Worm (Caenorhabditis elegans) whole organism, mixed stage, embryonic: ENCODE data around the gene zig-4.

Source experiments
- bed-3 ChIP-seq: fragments of 200-800 bp; sonication (Bioruptor generic); optimal IDR thresholded peaks from 3 replicates; lab custom pipeline; 2018; ENCODE audit warnings: mild to moderate bottlenecking, missing genetic modification characterization, moderate library complexity, missing compliant biosample characterization
- ceh-39 ChIP-seq: fragments of 150-350 bp; optimal IDR thresholded peaks from 2 replicates; lab custom pipeline; 2014; ENCODE audit warnings: missing biosample characterization, missing genetic modification characterization
- ceh-43 ChIP-seq: fragments of 200-800 bp; sonication (Bioruptor generic); optimal IDR thresholded peaks from 2 replicates; lab custom pipeline; 2018; ENCODE audit warnings: mild to moderate bottlenecking, missing genetic modification characterization, moderate library complexity, missing compliant biosample characterization
- ceh-83 ChIP-seq: fragments of 200-800 bp; sonication (Bioruptor generic); optimal IDR thresholded peaks from 2 replicates; lab custom pipeline; 2018; ENCODE audit warnings: mild to moderate bottlenecking, missing genetic modification characterization, missing compliant biosample characterization
- ces-1 ChIP-seq: fragments of 150-350 bp; optimal IDR thresholded peaks from 2 replicates; lab custom pipeline; 2014; ENCODE audit warnings: missing biosample characterization, missing genetic modification reagents, missing genetic modification characterization
- cnd-1 ChIP-seq: fragments of 200-800 bp; sonication (Bioruptor generic); optimal IDR thresholded peaks from 2 replicates; lab custom pipeline; 2018; ENCODE audit warnings: mild to moderate bottlenecking, missing genetic modification characterization, missing compliant biosample characterization
- drap-1 ChIP-seq: fragments of 200-800 bp; sonication (Bioruptor generic); optimal IDR thresholded peaks from 3 replicates; lab custom pipeline; 2018; ENCODE audit warnings: mild to moderate bottlenecking, missing genetic modification characterization, missing compliant biosample characterization
- elt-1 ChIP-seq: sonication (generic microtip); optimal IDR thresholded peaks from 2 replicates; lab custom pipeline; 2017; ENCODE audit warnings: missing genetic modification characterization, mild to moderate bottlenecking, missing compliant biosample characterization, antibody characterized with exemption, moderate library complexity, borderline replicate concordance; ENCODE audit not compliant: insufficient read depth
- elt-3 ChIP-seq: fragments of 150-350 bp; optimal IDR thresholded peaks from 2 replicates; lab custom pipeline; 2014; ENCODE audit warnings: missing biosample characterization, missing genetic modification characterization
- flh-1 ChIP-seq: fragments of 200-800 bp; sonication (Bioruptor generic); optimal IDR thresholded peaks from 2 replicates; lab custom pipeline; 2018; ENCODE audit warnings: mild to moderate bottlenecking, missing genetic modification characterization, moderate library complexity, missing compliant biosample characterization
- ham-2 ChIP-seq: fragments of 200-800 bp; sonication (Bioruptor generic); optimal IDR thresholded peaks from 2 replicates; lab custom pipeline; 2018; ENCODE audit warnings: mild to moderate bottlenecking, missing genetic modification characterization, missing compliant biosample characterization
- hlh-1 ChIP-seq: fragments of 150-350 bp; optimal IDR thresholded peaks from 2 replicates; lab custom pipeline; 2014; ENCODE audit warnings: missing biosample characterization, missing genetic modification reagents, missing genetic modification characterization
- lin-13 ChIP-seq: fragments of 150-350 bp; optimal IDR thresholded peaks from 2 replicates; lab custom pipeline; 2014; ENCODE audit warnings: missing biosample characterization, missing genetic modification characterization
- mep-1 ChIP-seq: fragments of 150-350 bp; optimal IDR thresholded peaks from 2 replicates; lab custom pipeline; 2017; ENCODE audit warnings: missing biosample characterization, missing genetic modification reagents, missing genetic modification characterization, inconsistent platforms
- mls-2 ChIP-seq: sonication (generic microtip); optimal IDR thresholded peaks from 2 replicates; lab custom pipeline; 2016; ENCODE audit warnings: mild to moderate bottlenecking, missing genetic modification characterization, moderate library complexity, missing compliant biosample characterization
- nhr-12 ChIP-seq: fragments of 150-350 bp; optimal IDR thresholded peaks from 2 replicates; lab custom pipeline; 2014; ENCODE audit warnings: missing biosample characterization, missing genetic modification characterization
- nhr-2 ChIP-seq: fragments of 150-350 bp; optimal IDR thresholded peaks from 2 replicates; lab custom pipeline; 2014; ENCODE audit warnings: missing biosample characterization, missing genetic modification characterization
- nhr-237 ChIP-seq: fragments of 150-350 bp; optimal IDR thresholded peaks from 2 replicates; lab custom pipeline; 2014; ENCODE audit warnings: missing biosample characterization, missing genetic modification characterization
- nhr-28 ChIP-seq: fragments of 150-350 bp; optimal IDR thresholded peaks from 2 replicates; lab custom pipeline; 2014; ENCODE audit warnings: missing biosample characterization, missing genetic modification characterization
- nhr-76 ChIP-seq: sonication (generic microtip); optimal IDR thresholded peaks from 2 replicates; lab custom pipeline; 2017; ENCODE audit warnings: missing biosample characterization, missing genetic modification characterization
- pha-4 ChIP-seq: fragments of 150-350 bp; optimal IDR thresholded peaks from 2 replicates; lab custom pipeline; 2018; ENCODE audit warnings: missing biosample characterization, missing genetic modification reagents, missing genetic modification characterization
- sem-2 ChIP-seq: fragments of 200-800 bp; sonication (Bioruptor generic); optimal IDR thresholded peaks from 2 replicates; lab custom pipeline; 2018; ENCODE audit warnings: mild to moderate bottlenecking, missing genetic modification characterization, missing compliant biosample characterization
- snpc-4 ChIP-seq: fragments of 150-350 bp; optimal IDR thresholded peaks from 2 replicates; lab custom pipeline; 2014; ENCODE audit warnings: missing biosample characterization, missing genetic modification characterization
- sptf-1 ChIP-seq: sonication (generic microtip); optimal IDR thresholded peaks from 2 replicates; lab custom pipeline; 2017; ENCODE audit warnings: mild to moderate bottlenecking, missing genetic modification characterization, moderate library complexity, missing compliant biosample characterization
- tbx-8 ChIP-seq: fragments of 200-800 bp; sonication (Bioruptor generic); optimal IDR thresholded peaks from 2 replicates; lab custom pipeline; 2018; ENCODE audit warnings: mild to moderate bottlenecking, missing genetic modification characterization, moderate library complexity, missing compliant biosample characterization
- unc-120 ChIP-seq: sonication (generic microtip); optimal IDR thresholded peaks from 2 replicates; lab custom pipeline; 2017; ENCODE audit warnings: missing genetic modification characterization, missing compliant biosample characterization; ENCODE audit not compliant: poor library complexity, severe bottlenecking
- unc-39 ChIP-seq: fragments of 150-350 bp; optimal IDR thresholded peaks from 2 replicates; lab custom pipeline; 2014; ENCODE audit warnings: missing biosample characterization, missing genetic modification characterization
- unc-62 ChIP-seq: fragments of 150-350 bp; optimal IDR thresholded peaks from 2 replicates; lab custom pipeline; 2014; ENCODE audit warnings: missing biosample characterization, missing genetic modification reagents, missing genetic modification characterization
- zip-8 ChIP-seq: fragments of 150-350 bp; optimal IDR thresholded peaks from 2 replicates; lab custom pipeline; 2014; ENCODE audit warnings: missing biosample characterization, missing genetic modification characterization
- ztf-11 ChIP-seq: fragments of 150-350 bp; optimal IDR thresholded peaks from 2 replicates; lab custom pipeline; 2014; ENCODE audit warnings: missing biosample characterization, missing genetic modification characterization

Gene zig-4

DNA sequence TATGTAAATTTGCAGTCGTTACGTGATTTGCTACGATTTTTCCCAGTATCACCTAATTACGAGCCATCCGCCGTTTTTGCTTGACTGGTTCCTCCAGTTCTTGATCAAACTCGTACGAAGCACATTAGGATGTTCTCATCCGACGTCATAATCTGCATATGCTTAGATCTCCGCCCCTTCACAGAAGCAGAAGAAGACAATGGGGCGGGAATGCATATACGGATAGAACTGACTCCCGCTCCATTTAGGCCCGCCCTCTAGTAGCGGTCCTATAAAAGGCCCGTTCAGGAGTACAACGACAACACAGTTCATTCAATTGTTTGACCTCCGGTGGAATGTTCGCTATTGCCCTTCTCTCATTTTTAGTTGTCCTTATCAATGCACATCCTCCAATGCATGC, at the start of gene zig-4:
zig-4 (plus strand) TSS at position 301 of the 400 bp plus-strand sequence.
- TF ChIP-seq elt-1 (tag; lab: Kevin White, UChicago) (no peak), flh-1 (GFP tag; lab: Kevin White, UChicago) (no peak), sem-2 (GFP tag; lab: Kevin White, UChicago) (no peak), mls-2 (tag; lab: Kevin White, UChicago) (no peak), unc-39 (tag; lab: Kevin White, UChicago) (no peak), unc-120 (tag; lab: Kevin White, UChicago) (no peak), pha-4 (tag; lab: Kevin White, UChicago) (no peak), drap-1 (no peak), cnd-1 (tag; lab: Kevin White, UChicago) (no peak)

DNA sequence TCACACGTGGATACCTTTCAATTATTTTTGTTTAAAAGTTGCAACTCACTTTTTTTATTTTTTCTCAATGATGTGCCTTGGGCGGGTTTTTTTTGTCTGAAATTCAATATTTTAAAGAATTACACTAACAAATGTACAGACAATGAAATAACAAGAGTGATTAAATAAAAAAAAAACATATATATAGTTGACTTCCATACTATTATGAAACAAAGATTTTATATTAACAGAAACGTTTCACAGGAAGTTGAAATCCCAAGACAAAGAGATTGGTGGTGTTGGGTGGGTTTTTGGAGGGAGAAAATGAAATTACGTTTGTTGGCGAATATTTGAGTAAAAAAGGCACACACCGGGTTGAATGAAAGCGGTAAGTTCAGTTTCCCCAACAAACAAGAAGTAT, 49.4 kb upstream of the zig-4 start, which contains the start of gene cca-1:
cca-1 (minus strand) TSS at position 101 of the 400 bp plus-strand sequence.
- TF ChIP-seq nhr-237 (tag; lab: Kevin White, UChicago) (no peak), drap-1 (no peak), nhr-2 (tag; lab: Kevin White, UChicago) (no peak), ceh-39 (tag; lab: Kevin White, UChicago) (no peak), snpc-4 (tag; lab: Kevin White, UChicago) (no peak), elt-3 (tag; lab: Kevin White, UChicago) (no peak), tbx-8 (GFP tag; lab: Kevin White, UChicago) (no peak), sem-2 (GFP tag; lab: Kevin White, UChicago) (no peak), mls-2 (tag; lab: Kevin White, UChicago) (no peak), hlh-1 (tag; lab: Kevin White, UChicago) (no peak), lin-13 (tag; lab: Kevin White, UChicago) (no peak), nhr-76 (tag; lab: Kevin White, UChicago) (no peak), unc-39 (tag; lab: Kevin White, UChicago) (no peak), ceh-43 (GFP tag; lab: Kevin White, UChicago) (no peak), sptf-1 (tag; lab: Kevin White, UChicago) (no peak), unc-62 (GFP tag; lab: Kevin White, UChicago) (no peak)
- TF ChIP-seq, all 35 proteins: peak for 0

DNA sequence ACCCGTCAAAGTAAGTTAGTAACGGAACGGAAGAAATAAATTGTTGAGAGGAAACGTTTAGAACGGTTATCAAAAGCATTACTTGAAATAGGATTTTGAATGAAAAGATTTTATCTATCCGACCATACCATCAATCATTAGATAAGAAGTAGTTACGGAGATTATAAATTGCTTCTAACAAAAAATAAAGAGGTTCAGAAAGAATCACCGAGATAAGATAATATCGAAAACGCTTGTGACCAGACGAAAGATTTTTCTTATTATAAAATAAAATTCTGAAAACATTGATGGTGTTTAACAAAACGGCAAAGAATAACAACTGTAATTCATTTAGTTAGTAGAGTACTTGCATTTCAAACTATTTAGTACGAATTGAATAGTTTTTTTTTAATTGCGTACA, 44.4 kb upstream of the zig-4 start, which contains the start of gene C39D10.8:
C39D10.8 (minus strand) TSS at position 101 of the 400 bp plus-strand sequence.
- TF ChIP-seq ceh-83 (GFP tag; lab: Kevin White, UChicago) (no peak), lin-13 (tag; lab: Kevin White, UChicago) (no peak), elt-1 (tag; lab: Kevin White, UChicago) (peak; percentile 54), sptf-1 (tag; lab: Kevin White, UChicago) (no peak)

DNA sequence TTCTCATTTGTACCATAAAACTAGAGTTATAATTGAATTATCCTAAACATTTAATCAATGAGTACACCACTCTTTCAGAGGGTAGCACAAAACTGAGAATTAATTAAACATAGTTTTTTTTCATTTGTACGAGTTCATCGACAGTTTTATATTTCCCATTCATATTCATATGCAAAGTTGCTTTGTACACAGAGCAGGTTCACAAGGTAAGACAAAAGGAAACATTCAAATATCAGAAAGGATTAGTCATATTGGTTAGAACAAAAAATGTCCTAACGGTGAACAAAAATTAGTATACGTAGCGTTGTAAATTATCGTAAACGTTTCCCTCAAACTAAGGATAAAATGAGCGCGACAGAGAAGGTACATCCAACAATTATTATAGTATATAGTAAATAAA, 43.9 kb upstream of the zig-4 start:
- no peak for TF ChIP-seq nhr-2 (tag; lab: Kevin White, UChicago)
- TF ChIP-seq mep-1 (tag; lab: Kevin White, UChicago): no peak
- no peak for TF ChIP-seq ztf-11 (tag; lab: Kevin White, UChicago)
- TF ChIP-seq ces-1 (GFP tag; lab: Kevin White, UChicago): no peak
- no peak for TF ChIP-seq unc-62 (GFP tag; lab: Kevin White, UChicago)
- no peak for TF ChIP-seq nhr-237 (tag; lab: Kevin White, UChicago)

DNA sequence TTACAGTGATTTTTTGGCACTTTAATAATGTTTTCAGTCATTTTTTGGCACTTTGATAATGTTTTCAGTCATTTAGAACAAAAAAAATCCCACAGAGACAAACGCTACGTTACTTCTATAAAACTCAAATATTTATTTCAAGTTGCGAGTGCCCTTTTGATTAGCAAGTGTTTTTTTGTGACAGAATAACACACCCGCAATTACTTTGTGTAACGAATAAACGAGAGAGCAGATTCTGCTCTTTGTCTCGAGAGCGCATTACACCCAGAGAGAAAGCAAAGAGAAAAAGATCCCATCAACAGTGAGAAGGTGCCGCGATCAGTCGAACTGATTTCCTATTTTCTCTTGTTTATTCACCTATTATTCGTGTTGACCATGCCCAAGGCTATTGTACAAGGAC, 41.2 kb upstream of the zig-4 start, which contains the start of gene pcyt-2.2:
pcyt-2.2 (plus strand) TSS at position 301 of the 400 bp plus-strand sequence.
- no peak for TF ChIP-seq unc-120 (tag; lab: Kevin White, UChicago)
- peak; percentile 36 for TF ChIP-seq unc-62 (GFP tag; lab: Kevin White, UChicago)
- no peak for TF ChIP-seq ham-2 (GFP tag; lab: Kevin White, UChicago)
- peak; percentile 51 for TF ChIP-seq hlh-1 (tag; lab: Kevin White, UChicago)
- TF ChIP-seq, all 35 proteins: peak for 2

DNA sequence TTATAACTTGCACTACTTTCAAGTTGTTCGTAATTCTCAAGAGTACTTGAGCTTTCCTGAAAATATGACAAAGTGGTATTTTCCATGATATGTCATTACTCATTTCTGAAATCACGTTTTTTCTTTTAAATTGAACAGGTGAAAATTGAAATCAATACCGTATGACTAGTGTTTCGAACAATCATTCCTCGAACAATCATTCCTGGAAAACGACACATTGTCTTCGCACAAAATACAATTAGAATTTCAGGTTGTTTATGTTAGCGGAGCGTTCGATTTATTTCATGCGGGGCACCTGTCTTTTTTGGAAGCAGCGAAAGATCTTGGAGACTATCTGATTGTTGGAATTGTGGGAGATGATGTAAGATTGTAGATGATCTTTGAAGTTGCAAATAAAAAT, 39.0 kb upstream of the zig-4 start:
- no peak for TF ChIP-seq lin-13 (tag; lab: Kevin White, UChicago)
- TF ChIP-seq bed-3 (GFP tag; lab: Kevin White, UChicago): no peak
- no peak for TF ChIP-seq unc-62 (GFP tag; lab: Kevin White, UChicago)
- TF ChIP-seq mep-1 (tag; lab: Kevin White, UChicago): no peak
- no peak for TF ChIP-seq ham-2 (GFP tag; lab: Kevin White, UChicago)
- TF ChIP-seq unc-39 (tag; lab: Kevin White, UChicago): no peak
- no peak for TF ChIP-seq elt-1 (tag; lab: Kevin White, UChicago)
- no peak for TF ChIP-seq drap-1
- TF ChIP-seq ceh-39 (tag; lab: Kevin White, UChicago): no peak
- TF ChIP-seq flh-1 (GFP tag; lab: Kevin White, UChicago): no peak
- TF ChIP-seq mls-2 (tag; lab: Kevin White, UChicago): no peak
- no peak for TF ChIP-seq nhr-28 (tag; lab: Kevin White, UChicago)
- no peak for TF ChIP-seq pha-4 (tag; lab: Kevin White, UChicago)
- no peak for TF ChIP-seq nhr-237 (tag; lab: Kevin White, UChicago)
- TF ChIP-seq cnd-1 (tag; lab: Kevin White, UChicago): no peak
- TF ChIP-seq nhr-76 (tag; lab: Kevin White, UChicago): no peak
- no peak for TF ChIP-seq zip-8 (tag; lab: Kevin White, UChicago)
- TF ChIP-seq nhr-12: no peak
